1 fruit fly cellular context compared by ENCODE assay signal in the genomic region with DNA sequence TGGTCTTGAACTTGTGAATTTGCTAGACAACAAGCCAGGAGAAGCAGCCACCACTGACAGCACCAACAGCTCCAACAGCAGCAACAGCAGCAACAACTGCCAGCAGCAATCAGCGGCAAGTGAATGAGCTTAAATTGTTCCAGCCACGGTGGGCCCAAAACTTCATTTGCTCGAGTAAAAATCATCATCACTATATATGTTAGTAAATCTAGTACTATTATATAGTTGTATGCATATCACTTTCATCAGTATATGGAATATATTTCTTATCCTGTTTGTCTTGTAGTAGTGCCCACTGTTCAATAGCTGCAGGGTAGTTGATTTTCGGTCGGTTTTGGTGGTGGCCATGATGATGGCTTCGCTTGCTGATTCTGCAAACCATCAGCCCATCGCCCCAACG.
TF ChIP-seq lines count a peak whose summit lies in the region.

No protein-coding gene starts in this region.

TF ChIP-seq in whole organism, prepupa, 60 proteins besides CTCF, POLR2A, EP300 and RAD21 (continued from another document):
- no peak for TF ChIP-seq CG8632 (GFP tag; optimal IDR thresholded peaks at IDR 0.05; lab: Kevin White, UChicago)
- TF ChIP-seq CG8319 (GFP tag; optimal IDR thresholded peaks at IDR 0.05; lab: Kevin White, UChicago): no peak
- no peak for TF ChIP-seq CG11762 (GFP tag; optimal IDR thresholded peaks at IDR 0.05; lab: Kevin White, UChicago; ENCODE audit: insufficient read depth)
- TF ChIP-seq dac (GFP tag; optimal IDR thresholded peaks at IDR 0.05; lab: Kevin White, UChicago): peak; percentile 42
- peak; percentile 57 for TF ChIP-seq CG6276 (GFP tag; optimal IDR thresholded peaks at IDR 0.05; lab: Kevin White, UChicago)
- no peak for TF ChIP-seq Hr39 (GFP tag; optimal IDR thresholded peaks at IDR 0.05; lab: Kevin White, UChicago)
- peak; percentile 22 for TF ChIP-seq CG6808 (GFP tag; optimal IDR thresholded peaks at IDR 0.05; lab: Kevin White, UChicago)
- peak; percentile 68; the same call in 2 of the 3 replicates for TF ChIP-seq CG6163 (GFP tag; IDR thresholded peaks at IDR 0.05; lab: Robert Waterston, UW)
- TF ChIP-seq net (GFP tag; optimal IDR thresholded peaks at IDR 0.05; lab: Kevin White, UChicago): no peak
- no peak for TF ChIP-seq fd85E (GFP tag; optimal IDR thresholded peaks at IDR 0.05; lab: Kevin White, UChicago)
- TF ChIP-seq CG7368 (GFP tag; optimal IDR thresholded peaks at IDR 0.05; lab: Kevin White, UChicago): no peak
- TF ChIP-seq CG6854 (GFP tag; optimal IDR thresholded peaks at IDR 0.05; lab: Kevin White, UChicago): no peak
- no peak for TF ChIP-seq salr (GFP tag; optimal IDR thresholded peaks at IDR 0.05; lab: Kevin White, UChicago)
- 0 out of 2 replicates have a peak, but pooled peaks have one; percentile 19 for TF ChIP-seq Gug (GFP tag; IDR thresholded peaks at IDR 0.05; lab: Robert Waterston, UW)
- peak; percentile 28 for TF ChIP-seq CG1621 (tag; optimal IDR thresholded peaks at IDR 0.05; lab: Kevin White, UChicago)
- no peak for TF ChIP-seq lz (GFP tag; optimal IDR thresholded peaks at IDR 0.05; lab: Kevin White, UChicago)
- TF ChIP-seq eg (GFP tag; IDR thresholded peaks at IDR 0.05; lab: Robert Waterston, UW): peak; percentile 63
- peak; percentile 66 for TF ChIP-seq CG8119 (GFP tag; IDR thresholded peaks at IDR 0.05; lab: Robert Waterston, UW)
